Worm (Caenorhabditis elegans): ENCODE results near the gene T08D10.4.

T08D10.4 gene

DNA sequence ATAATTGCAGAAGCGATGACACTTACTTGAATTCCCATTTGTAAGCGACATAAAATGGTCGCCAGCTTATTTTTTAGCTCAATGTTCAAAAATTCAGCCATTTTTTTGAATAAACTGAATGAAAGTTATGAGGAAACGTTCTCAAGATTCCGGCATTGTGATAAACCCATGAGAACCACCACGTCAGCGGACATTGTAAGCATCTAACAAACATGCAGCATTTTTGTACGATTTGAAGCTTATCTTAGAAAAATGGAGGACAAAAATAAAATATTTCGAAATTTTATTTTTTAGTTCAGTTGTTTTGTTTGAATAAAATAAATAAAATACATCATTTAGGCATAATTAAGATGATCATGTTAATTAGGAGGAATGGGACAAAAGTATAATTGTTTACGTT lies at the start of gene T08D10.4:
TSS of gene T08D10.4 (minus strand) at position 101 of the 400 bp plus-strand sequence.
- TF ChIP-seq flt-1 (GFP tag; IDR thresholded peaks at IDR 0.05) (no peak), med-1 (GFP tag; optimal IDR thresholded peaks at IDR 0.05; ENCODE audit: insufficient read depth) (no peak), klf-2 (GFP tag; conservative IDR thresholded peaks at IDR 0.05) (no peak), ztf-29 (GFP tag; IDR thresholded peaks at IDR 0.05) (no peak), cog-1 (tag; optimal IDR thresholded peaks at IDR 0.05) (no peak), ref-1 (GFP tag; conservative IDR thresholded peaks at IDR 0.05) (no peak), ztf-23 (GFP tag; IDR thresholded peaks at IDR 0.05) (no peak), T22C8.4 (GFP tag; IDR thresholded peaks at IDR 0.05) (no peak), tab-1 (GFP tag; IDR thresholded peaks at IDR 0.05) (no peak)

DNA sequence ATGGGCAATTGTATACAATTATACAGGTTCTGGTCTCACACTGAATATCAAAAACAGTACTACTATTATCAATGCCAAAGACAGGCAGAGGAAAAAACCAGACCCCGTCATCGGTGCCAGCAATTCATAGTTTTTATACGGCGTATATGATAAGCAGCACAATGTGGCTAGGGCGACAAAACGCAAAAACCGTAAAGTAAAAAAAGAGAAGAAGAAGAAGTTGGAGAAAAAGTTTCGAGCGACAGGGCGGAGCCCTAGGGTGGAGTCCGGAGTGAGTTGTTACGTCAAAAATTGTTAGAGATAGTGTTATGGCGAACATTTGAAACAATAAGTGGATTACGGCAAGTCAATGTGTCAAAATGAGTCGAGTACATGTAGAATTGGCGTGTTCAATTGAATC lies 48.5 kb upstream of the T08D10.4 start:
- no peak for TF ChIP-seq flt-1 (GFP tag; IDR thresholded peaks at IDR 0.05)
- no peak for TF ChIP-seq ztf-23 (GFP tag; IDR thresholded peaks at IDR 0.05)
- TF ChIP-seq cog-1 (tag; optimal IDR thresholded peaks at IDR 0.05) = no peak
- TF ChIP-seq klf-2 (GFP tag; conservative IDR thresholded peaks at IDR 0.05) = no peak
- TF ChIP-seq tab-1 (GFP tag; IDR thresholded peaks at IDR 0.05) = no peak
- no peak for TF ChIP-seq med-1 (GFP tag; optimal IDR thresholded peaks at IDR 0.05; ENCODE audit: insufficient read depth)
- TF ChIP-seq ref-1 (GFP tag; conservative IDR thresholded peaks at IDR 0.05) = no peak
- TF ChIP-seq ztf-29 (GFP tag; IDR thresholded peaks at IDR 0.05) = no peak
- TF ChIP-seq T22C8.4 (GFP tag; IDR thresholded peaks at IDR 0.05) = no peak

DNA sequence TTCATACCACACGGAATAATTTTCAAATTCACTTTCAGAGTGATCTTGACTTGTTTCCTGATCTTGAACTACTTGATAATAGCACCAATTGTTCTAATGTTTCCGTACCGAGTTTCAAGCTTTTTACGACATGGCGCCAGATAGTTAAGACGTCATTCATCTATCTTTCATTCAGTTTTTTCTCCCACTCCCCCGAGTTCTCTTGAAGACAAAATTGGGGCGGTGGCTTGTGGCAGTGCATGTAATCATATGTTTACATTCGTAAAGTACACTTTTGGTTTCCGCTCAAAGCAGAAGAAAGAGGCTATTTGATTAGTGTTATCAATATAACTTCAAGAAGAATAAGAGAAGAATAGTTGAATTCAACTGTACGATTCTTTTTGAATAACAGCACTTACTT lies 46.4 kb upstream of the T08D10.4 start:
- TF ChIP-seq T22C8.4 (GFP tag; IDR thresholded peaks at IDR 0.05) = no peak
- no peak for TF ChIP-seq med-1 (GFP tag; optimal IDR thresholded peaks at IDR 0.05; ENCODE audit: insufficient read depth)

DNA sequence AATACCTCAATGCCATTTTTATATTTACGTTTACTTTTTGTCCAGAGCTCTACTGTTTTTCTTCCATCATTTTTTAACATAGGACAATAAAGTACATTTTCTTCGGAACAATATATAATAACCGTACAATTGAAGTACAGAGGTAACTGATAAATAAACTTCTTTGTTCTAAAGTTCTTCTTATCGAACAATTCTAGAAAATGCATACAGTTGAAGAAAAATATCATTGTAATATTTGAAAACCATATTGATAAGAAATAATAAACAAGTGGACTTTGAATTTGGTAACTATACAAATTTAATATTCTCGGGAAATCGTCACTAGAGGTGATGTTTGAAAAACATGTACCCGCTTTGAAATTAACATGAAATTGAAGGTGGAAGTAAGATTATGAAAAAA lies 43.5 kb upstream of the T08D10.4 start:
- TF ChIP-seq ztf-23 (GFP tag; IDR thresholded peaks at IDR 0.05) = no peak
- no peak for TF ChIP-seq T22C8.4 (GFP tag; IDR thresholded peaks at IDR 0.05)
- no peak for TF ChIP-seq klf-2 (GFP tag; conservative IDR thresholded peaks at IDR 0.05)
- TF ChIP-seq ref-1 (GFP tag; conservative IDR thresholded peaks at IDR 0.05) = no peak
- TF ChIP-seq med-1 (GFP tag; optimal IDR thresholded peaks at IDR 0.05; ENCODE audit: insufficient read depth) = no peak
- no peak for TF ChIP-seq ztf-29 (GFP tag; IDR thresholded peaks at IDR 0.05)
- TF ChIP-seq tab-1 (GFP tag; IDR thresholded peaks at IDR 0.05) = no peak
- no peak for TF ChIP-seq cog-1 (tag; optimal IDR thresholded peaks at IDR 0.05)
- no peak for TF ChIP-seq flt-1 (GFP tag; IDR thresholded peaks at IDR 0.05)

DNA sequence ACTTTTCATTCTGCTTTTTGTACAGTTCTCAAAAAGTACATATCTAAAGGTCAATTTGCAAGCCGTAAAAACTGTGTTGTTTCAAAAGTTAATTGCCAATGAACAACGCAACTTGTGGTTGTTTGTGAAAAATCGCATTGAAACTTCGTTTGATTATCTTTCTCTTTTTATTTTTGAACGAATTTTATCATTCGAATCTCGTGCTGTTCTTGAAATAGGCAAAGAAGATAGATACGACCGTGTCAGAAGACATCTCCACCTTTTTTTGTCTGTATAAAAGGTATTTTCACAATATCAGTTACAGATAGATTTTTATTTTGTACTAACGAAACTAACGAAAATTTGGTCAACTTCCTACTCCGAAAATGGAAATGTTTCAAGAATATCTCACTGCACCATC lies 41.4 kb upstream of the T08D10.4 start, which contains the start of gene C49F5.7:
TSS of gene C49F5.7 (plus strand) at position 301 of the 400 bp plus-strand sequence.
- TF ChIP-seq med-1 (GFP tag; optimal IDR thresholded peaks at IDR 0.05; ENCODE audit: insufficient read depth) = no peak
- TF ChIP-seq flt-1 (GFP tag; IDR thresholded peaks at IDR 0.05) = no peak
- TF ChIP-seq ztf-23 (GFP tag; IDR thresholded peaks at IDR 0.05) = no peak
- no peak for TF ChIP-seq ref-1 (GFP tag; conservative IDR thresholded peaks at IDR 0.05)
- TF ChIP-seq klf-2 (GFP tag; conservative IDR thresholded peaks at IDR 0.05) = no peak
- no peak for TF ChIP-seq cog-1 (tag; optimal IDR thresholded peaks at IDR 0.05)
- TF ChIP-seq T22C8.4 (GFP tag; IDR thresholded peaks at IDR 0.05) = no peak
- no peak for TF ChIP-seq tab-1 (GFP tag; IDR thresholded peaks at IDR 0.05)
- TF ChIP-seq ztf-29 (GFP tag; IDR thresholded peaks at IDR 0.05) = no peak

DNA sequence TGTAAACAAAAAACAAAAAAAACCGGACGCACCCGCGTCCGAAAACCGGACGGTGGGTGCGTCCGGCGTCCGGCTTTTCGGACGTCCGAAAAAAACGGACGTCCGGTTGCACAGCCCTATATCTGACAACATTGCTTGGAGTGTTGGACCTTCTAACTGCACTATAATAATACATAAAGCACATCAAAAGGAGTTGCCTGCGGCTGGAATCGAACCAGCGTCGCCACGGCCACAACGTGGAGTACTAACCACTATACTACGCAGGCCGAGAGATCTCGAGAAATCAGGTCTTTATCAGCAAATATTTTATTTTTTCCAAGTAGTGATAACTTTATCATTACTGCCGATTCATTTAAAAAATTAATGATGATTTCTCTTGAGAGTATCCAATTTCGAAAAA lies 40.2 kb upstream of the T08D10.4 start:
- TF ChIP-seq flt-1 (GFP tag; IDR thresholded peaks at IDR 0.05) = no peak

DNA sequence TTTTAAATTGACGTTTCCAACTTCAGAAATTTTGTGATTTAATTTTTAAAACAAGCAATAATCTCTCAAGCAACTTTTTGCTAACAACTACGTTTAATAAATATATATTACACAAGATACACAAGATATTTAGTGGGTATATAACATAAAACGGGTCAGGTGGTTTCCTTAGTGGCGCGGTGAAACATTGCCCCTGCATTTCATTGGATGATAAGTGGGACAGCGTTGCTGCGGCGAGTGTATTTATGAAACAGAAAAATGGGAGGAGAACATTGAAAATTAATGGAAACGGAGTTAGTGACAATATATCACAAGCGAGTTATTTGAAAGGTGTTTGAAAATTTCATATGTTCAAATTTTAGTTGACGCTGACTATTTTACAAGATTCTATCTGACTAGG lies 39.6 kb upstream of the T08D10.4 start:
- TF ChIP-seq ztf-23 (GFP tag; IDR thresholded peaks at IDR 0.05) (no peak), flt-1 (GFP tag; IDR thresholded peaks at IDR 0.05) (no peak), T22C8.4 (GFP tag; IDR thresholded peaks at IDR 0.05) (no peak), klf-2 (GFP tag; conservative IDR thresholded peaks at IDR 0.05) (no peak), cog-1 (tag; optimal IDR thresholded peaks at IDR 0.05) (no peak), tab-1 (GFP tag; IDR thresholded peaks at IDR 0.05) (no peak), ref-1 (GFP tag; conservative IDR thresholded peaks at IDR 0.05) (no peak), ztf-29 (GFP tag; IDR thresholded peaks at IDR 0.05) (no peak), med-1 (GFP tag; optimal IDR thresholded peaks at IDR 0.05; ENCODE audit: insufficient read depth) (no peak)

DNA sequence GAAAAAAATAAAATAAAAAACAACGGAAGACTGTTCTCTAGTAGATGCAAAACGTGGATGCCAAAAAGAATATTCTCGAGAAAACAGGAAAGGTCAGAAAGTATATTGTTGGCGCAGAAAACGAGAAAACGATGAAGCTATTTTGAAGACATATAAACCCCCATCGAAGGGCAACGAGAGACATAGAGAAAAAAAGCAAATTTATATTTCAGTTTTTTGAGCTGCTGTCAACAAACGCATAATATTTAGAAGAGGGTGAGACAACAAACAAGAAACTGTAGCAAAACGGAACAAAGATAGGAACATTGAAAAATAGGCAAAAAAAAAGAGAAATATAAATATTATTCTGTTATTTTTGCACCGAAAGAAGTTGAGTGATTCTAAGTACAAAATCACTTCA lies 39.1 kb upstream of the T08D10.4 start:
- no peak for TF ChIP-seq ztf-29 (GFP tag; IDR thresholded peaks at IDR 0.05)
- TF ChIP-seq T22C8.4 (GFP tag; IDR thresholded peaks at IDR 0.05) = no peak
- TF ChIP-seq med-1 (GFP tag; optimal IDR thresholded peaks at IDR 0.05; ENCODE audit: insufficient read depth) = no peak

DNA sequence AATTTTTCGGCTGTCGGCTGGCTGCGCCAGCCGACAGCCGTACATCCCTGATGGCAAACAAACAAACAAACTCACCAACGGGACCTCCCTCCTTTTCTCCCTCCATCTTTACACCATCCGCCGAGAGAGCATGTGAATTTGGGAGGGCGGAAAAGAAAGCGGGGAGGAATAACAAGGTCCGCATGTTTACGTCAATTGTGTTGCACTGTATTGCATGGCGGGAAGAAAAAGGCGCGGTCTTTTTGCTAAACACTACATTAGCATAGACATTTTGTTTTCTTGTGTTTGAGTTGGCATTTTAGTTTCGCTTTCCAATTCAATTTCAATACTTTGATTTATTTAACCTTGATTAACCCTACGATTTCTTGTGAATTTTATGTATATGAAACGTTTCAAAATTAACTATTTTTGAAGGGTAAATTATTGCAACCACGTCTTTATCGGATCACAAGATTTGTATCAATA lies 34.8 kb upstream of the T08D10.4 start, which contains the start of gene C49F5.6:
TSS of gene C49F5.6 (plus strand) at position 415 of the 465 bp plus-strand sequence.
- TF ChIP-seq T22C8.4 (GFP tag; IDR thresholded peaks at IDR 0.05) (no peak), med-1 (GFP tag; optimal IDR thresholded peaks at IDR 0.05; ENCODE audit: insufficient read depth) (no peak), ref-1 (GFP tag; conservative IDR thresholded peaks at IDR 0.05) (no peak), ztf-23 (GFP tag; IDR thresholded peaks at IDR 0.05) (no peak), tab-1 (GFP tag; IDR thresholded peaks at IDR 0.05) (no peak), ztf-29 (GFP tag; IDR thresholded peaks at IDR 0.05) (no peak), klf-2 (GFP tag; conservative IDR thresholded peaks at IDR 0.05) (no peak), flt-1 (GFP tag; IDR thresholded peaks at IDR 0.05) (no peak), cog-1 (tag; optimal IDR thresholded peaks at IDR 0.05) (no peak)

DNA sequence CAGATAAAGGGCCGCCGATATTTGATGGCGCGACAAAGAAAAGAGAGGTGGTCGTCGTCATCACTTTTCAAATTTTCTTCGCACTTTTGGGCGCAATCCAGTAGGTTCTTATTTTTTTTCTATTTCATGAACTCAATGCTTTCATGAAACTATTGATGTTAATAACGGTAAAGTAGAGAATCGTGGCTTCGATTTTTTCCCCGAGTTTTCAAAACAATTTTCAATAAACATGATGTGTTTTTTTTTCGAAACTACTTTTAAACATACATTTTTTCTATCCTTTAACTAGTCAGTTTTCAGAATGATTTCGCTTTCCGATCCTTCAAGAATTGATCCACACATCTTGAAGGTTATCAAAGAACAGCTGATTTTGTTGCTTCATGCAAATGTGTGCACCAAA lies 32.8 kb upstream of the T08D10.4 start, which contains the start of gene C49F5.5:
TSS of gene C49F5.5 (plus strand) at position 301 of the 400 bp plus-strand sequence.
- TF ChIP-seq ref-1 (GFP tag; conservative IDR thresholded peaks at IDR 0.05) (no peak), tab-1 (GFP tag; IDR thresholded peaks at IDR 0.05) (no peak), T22C8.4 (GFP tag; IDR thresholded peaks at IDR 0.05) (no peak), cog-1 (tag; optimal IDR thresholded peaks at IDR 0.05) (no peak), flt-1 (GFP tag; IDR thresholded peaks at IDR 0.05) (no peak), ztf-29 (GFP tag; IDR thresholded peaks at IDR 0.05) (no peak)

All from whole organism, midembryonic.